Worm (Caenorhabditis elegans): Measurements from ENCODE around the gene dab-1.

DNA sequence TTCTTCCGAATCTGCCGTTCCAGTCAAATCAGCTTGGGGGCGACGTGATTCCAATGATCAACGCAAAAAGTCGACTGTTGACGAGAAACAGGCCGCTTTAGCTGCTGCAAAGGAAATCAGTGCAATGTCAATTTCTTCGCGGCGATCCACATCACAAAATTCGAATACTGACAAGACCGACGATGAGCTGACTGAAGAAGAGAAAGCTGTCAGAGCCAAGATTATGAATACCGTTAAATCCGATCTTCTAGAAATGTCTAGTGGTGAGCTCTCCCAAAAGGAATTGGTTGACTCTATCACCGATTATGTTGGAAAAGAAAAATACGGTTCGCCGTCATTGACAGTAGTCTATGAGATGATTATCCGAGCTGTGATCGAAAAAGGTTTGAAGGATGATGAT, 1.9 kb upstream of the dab-1 start:
- TF ChIP-seq ztf-4 (tag; optimal IDR thresholded peaks at IDR 0.05): no peak
- TF ChIP-seq ceh-88 (GFP tag; IDR thresholded peaks at IDR 0.05): no peak
- no peak for TF ChIP-seq unc-62 (GFP tag; optimal IDR thresholded peaks at IDR 0.05)
- TF ChIP-seq nhr-28 (tag; optimal IDR thresholded peaks at IDR 0.05): no peak
- no peak for TF ChIP-seq nhr-90 (tag; optimal IDR thresholded peaks at IDR 0.05; ENCODE audit: poor library complexity)
- no peak for TF ChIP-seq zag-1 (tag; optimal IDR thresholded peaks at IDR 0.05)
- TF ChIP-seq ceh-90 (tag; optimal IDR thresholded peaks at IDR 0.05): no peak
- TF ChIP-seq mdl-1 (tag; optimal IDR thresholded peaks at IDR 0.05): no peak
- no peak for TF ChIP-seq snpc-4 (tag; optimal IDR thresholded peaks at IDR 0.05)
- no peak for TF ChIP-seq efl-1 (optimal IDR thresholded peaks at IDR 0.05)
- no peak for TF ChIP-seq efl-1 (GFP tag; optimal IDR thresholded peaks at IDR 0.05 in 1 of 2)
